Worm (Caenorhabditis elegans) whole organism, L2 larva: ENCODE data around the gene hdl-1.

Experiments
- C34F6.9 ChIP-seq: fragments of 150-350 bp; optimal IDR thresholded peaks from 2 replicates; lab custom pipeline; 2014; ENCODE audit warnings: missing biosample characterization, missing genetic modification characterization
- F13H6.1 ChIP-seq: sonication (generic microtip); optimal IDR thresholded peaks from 2 replicates; lab custom pipeline; 2016; ENCODE audit warnings: missing genetic modification characterization, missing compliant biosample characterization
- R02D3.7 ChIP-seq: fragments of 150-350 bp; optimal IDR thresholded peaks from 2 replicates; lab custom pipeline; 2014; ENCODE audit warnings: missing biosample characterization, missing genetic modification characterization
- Y55F3AM.14 ChIP-seq: fragments of 200-800 bp; sonication (Bioruptor generic); optimal IDR thresholded peaks from 2 replicates; lab custom pipeline; 2018; ENCODE audit warnings: mild to moderate bottlenecking, missing genetic modification characterization, missing compliant biosample characterization
- ZK546.5 ChIP-seq: sonication (generic microtip); optimal IDR thresholded peaks from 2 replicates; lab custom pipeline; 2017; ENCODE audit warnings: missing biosample characterization, missing genetic modification characterization
- alr-1 ChIP-seq: fragments of 150-350 bp; optimal IDR thresholded peaks from 2 replicates; lab custom pipeline; 2014; ENCODE audit warnings: missing biosample characterization, missing genetic modification characterization
- aly-2 ChIP-seq: fragments of 150-350 bp; optimal IDR thresholded peaks from 2 replicates; lab custom pipeline; 2014; ENCODE audit warnings: missing biosample characterization, missing genetic modification characterization
- ama-1 ChIP-seq: fragments of 150-350 bp; optimal IDR thresholded peaks from 2 replicates; lab custom pipeline; 2018; ENCODE audit warnings: inconsistent platforms
- blmp-1 ChIP-seq: sonication (generic microtip); optimal IDR thresholded peaks from 2 replicates; lab custom pipeline; 2017; ENCODE audit warnings: missing genetic modification characterization, mild to moderate bottlenecking, missing compliant biosample characterization, antibody characterized with exemption, moderate library complexity; ENCODE audit not compliant: insufficient read depth
- ceh-16 ChIP-seq: fragments of 150-350 bp; optimal IDR thresholded peaks from 2 replicates; lab custom pipeline; 2014; ENCODE audit warnings: missing biosample characterization, missing genetic modification characterization
- ceh-82 ChIP-seq: fragments of 150-350 bp; optimal IDR thresholded peaks from 2 replicates; lab custom pipeline; 2014; ENCODE audit warnings: missing biosample characterization, missing genetic modification characterization
- crh-2 ChIP-seq: sonication (generic microtip); optimal IDR thresholded peaks from 2 replicates; lab custom pipeline; 2017; ENCODE audit warnings: missing biosample characterization, missing genetic modification characterization
- dmd-4 ChIP-seq: sonication (generic microtip); optimal IDR thresholded peaks from 2 replicates; lab custom pipeline; 2017; ENCODE audit warnings: missing biosample characterization, missing genetic modification characterization
- egl-27 ChIP-seq: sonication (generic microtip); optimal IDR thresholded peaks from 3 replicates; lab custom pipeline; 2017; ENCODE audit warnings: missing biosample characterization, missing genetic modification reagents, missing genetic modification characterization
- elt-1 ChIP-seq: fragments of 150-350 bp; optimal IDR thresholded peaks from 2 replicates; lab custom pipeline; 2014; ENCODE audit warnings: missing biosample characterization, missing genetic modification characterization
- elt-3 ChIP-seq: sonication (generic microtip); optimal IDR thresholded peaks from 2 replicates; lab custom pipeline; 2017; ENCODE audit warnings: missing biosample characterization, missing genetic modification characterization
- fos-1 ChIP-seq: fragments of 150-350 bp; optimal IDR thresholded peaks from 2 replicates; lab custom pipeline; 2014; ENCODE audit warnings: missing biosample characterization, missing genetic modification characterization
- gmeb-1 ChIP-seq: fragments of 150-350 bp; optimal IDR thresholded peaks from 2 replicates; lab custom pipeline; 2014; ENCODE audit warnings: missing biosample characterization, missing genetic modification characterization
- lin-11 ChIP-seq: fragments of 150-350 bp; sonication (generic microtip); optimal IDR thresholded peaks from 2 replicates; lab custom pipeline; 2014; ENCODE audit warnings: missing biosample characterization, missing genetic modification characterization, inconsistent platforms, mixed read lengths
- lin-13 ChIP-seq: fragments of 150-350 bp; optimal IDR thresholded peaks from 2 replicates; lab custom pipeline; 2014; ENCODE audit warnings: missing biosample characterization, missing genetic modification reagents, missing genetic modification characterization
- lin-39 ChIP-seq: fragments of 150-350 bp; optimal IDR thresholded peaks from 2 replicates; lab custom pipeline; 2014; ENCODE audit warnings: missing biosample characterization, missing genetic modification reagents, missing genetic modification characterization
- lsy-2 ChIP-seq, 2 experiments: fragments of 150-350 bp in 1 of 2; sonication (generic microtip) in 1 of 2; optimal IDR thresholded peaks; 2 replicates each; lab custom pipeline; 2014 to 2017; ENCODE audit warnings: missing biosample characterization in 2 of 2, missing genetic modification characterization in 2 of 2
- mab-5 ChIP-seq: fragments of 150-350 bp; optimal IDR thresholded peaks from 2 replicates; lab custom pipeline; 2014; ENCODE audit warnings: missing biosample characterization, missing genetic modification characterization
- mbf-1 ChIP-seq: sonication (generic microtip); optimal IDR thresholded peaks from 2 replicates; lab custom pipeline; 2017; ENCODE audit warnings: missing biosample characterization, missing genetic modification characterization
- mdl-1 ChIP-seq, 2 experiments: fragments of 150-350 bp in 1 of 2; sonication (generic microtip) in 1 of 2; optimal IDR thresholded peaks; 2 replicates each; lab custom pipeline; 2017; ENCODE audit warnings: missing biosample characterization in 2 of 2, missing genetic modification characterization in 2 of 2
- nhr-10 ChIP-seq: sonication (generic microtip); optimal IDR thresholded peaks from 2 replicates; lab custom pipeline; 2017; ENCODE audit warnings: missing biosample characterization, missing genetic modification characterization
- nhr-11 ChIP-seq: fragments of 150-350 bp; optimal IDR thresholded peaks from 2 replicates; lab custom pipeline; 2014; ENCODE audit warnings: missing biosample characterization, missing genetic modification characterization
- nhr-12 ChIP-seq: fragments of 150-350 bp; optimal IDR thresholded peaks from 2 replicates; lab custom pipeline; 2014; ENCODE audit warnings: missing biosample characterization, missing genetic modification characterization
- nhr-129 ChIP-seq: fragments of 150-350 bp; optimal IDR thresholded peaks from 2 replicates; lab custom pipeline; 2014; ENCODE audit warnings: missing biosample characterization, missing genetic modification characterization
- nhr-21 ChIP-seq: fragments of 150-350 bp; optimal IDR thresholded peaks from 2 replicates; lab custom pipeline; 2014; ENCODE audit warnings: missing biosample characterization, missing genetic modification characterization
- nhr-23 ChIP-seq: fragments of 150-350 bp; optimal IDR thresholded peaks from 2 replicates; lab custom pipeline; 2014; ENCODE audit warnings: missing biosample characterization, missing genetic modification reagents, missing genetic modification characterization
- nhr-237 ChIP-seq: fragments of 150-350 bp; optimal IDR thresholded peaks from 2 replicates; lab custom pipeline; 2014; ENCODE audit warnings: missing biosample characterization, missing genetic modification characterization
- nhr-25 ChIP-seq: fragments of 150-350 bp; sonication (generic microtip); optimal IDR thresholded peaks from 3 replicates; lab custom pipeline; 2014; ENCODE audit warnings: missing biosample characterization, missing genetic modification characterization
- nhr-6 ChIP-seq: fragments of 150-350 bp; optimal IDR thresholded peaks from 2 replicates; lab custom pipeline; 2014; ENCODE audit warnings: missing biosample characterization, missing genetic modification characterization
- nhr-77 ChIP-seq: fragments of 150-350 bp; optimal IDR thresholded peaks from 2 replicates; lab custom pipeline; 2014; ENCODE audit warnings: missing biosample characterization, missing genetic modification characterization
- peb-1 ChIP-seq: fragments of 150-350 bp; optimal IDR thresholded peaks from 2 replicates; lab custom pipeline; 2014; ENCODE audit warnings: missing biosample characterization, missing genetic modification characterization
- sem-4 ChIP-seq: fragments of 150-350 bp; optimal IDR thresholded peaks from 2 replicates; lab custom pipeline; 2014; ENCODE audit warnings: missing biosample characterization, missing genetic modification reagents, missing genetic modification characterization
- skn-1 ChIP-seq: sonication (generic microtip); optimal IDR thresholded peaks from 2 replicates; lab custom pipeline; 2017; ENCODE audit warnings: missing biosample characterization, missing genetic modification characterization
- sma-3 ChIP-seq: sonication (generic microtip); optimal IDR thresholded peaks from 2 replicates; lab custom pipeline; 2016; ENCODE audit warnings: missing genetic modification reagents, missing genetic modification characterization, missing compliant biosample characterization
- sma-9 ChIP-seq, 2 experiments: fragments of 150-350 bp in 1 of 2; sonication (generic microtip) in 1 of 2; optimal IDR thresholded peaks; 2 replicates each; lab custom pipeline; 2014 to 2016; ENCODE audit warnings: missing genetic modification characterization in 2 of 2, mild to moderate bottlenecking in 1 of 2, missing biosample characterization in 1 of 2, missing compliant biosample characterization in 1 of 2, missing genetic modification reagents in 1 of 2, moderate library complexity in 1 of 2
- snpc-4 ChIP-seq: fragments of 150-350 bp; optimal IDR thresholded peaks from 2 replicates; lab custom pipeline; 2014; ENCODE audit warnings: missing biosample characterization, missing genetic modification characterization
- unc-39 ChIP-seq: fragments of 150-350 bp; optimal IDR thresholded peaks from 2 replicates; lab custom pipeline; 2014; ENCODE audit warnings: missing biosample characterization, missing genetic modification characterization
- unc-55 ChIP-seq: fragments of 150-350 bp; sonication (generic microtip); optimal IDR thresholded peaks from 3 replicates; lab custom pipeline; 2014; ENCODE audit warnings: missing biosample characterization, missing genetic modification reagents, missing genetic modification characterization
- unc-62 ChIP-seq: fragments of 150-350 bp; optimal IDR thresholded peaks from 2 replicates; lab custom pipeline; 2014; ENCODE audit warnings: missing biosample characterization, missing genetic modification reagents, missing genetic modification characterization
- zag-1 ChIP-seq: fragments of 150-350 bp; optimal IDR thresholded peaks from 2 replicates; lab custom pipeline; 2014; ENCODE audit warnings: missing biosample characterization, missing genetic modification characterization
- ztf-1 ChIP-seq: fragments of 200-800 bp; sonication (Bioruptor generic); conservative IDR thresholded peaks from 2 replicates; pipeline ENCODE4 v1.3.6; 2022; ENCODE audit warnings: missing genetic modification characterization, missing compliant biosample characterization
- ztf-11 ChIP-seq: sonication (generic microtip); optimal IDR thresholded peaks from 2 replicates; lab custom pipeline; 2017; ENCODE audit warnings: missing biosample characterization, missing genetic modification characterization
- ztf-4 ChIP-seq: fragments of 150-350 bp; optimal IDR thresholded peaks from 2 replicates; lab custom pipeline; 2014; ENCODE audit warnings: missing biosample characterization, missing genetic modification characterization

Gene hdl-1

ce11 chrIV:11952612-11953299, 3.1 kb upstream of the hdl-1 start, which contains the start of gene gdh-1:
gdh-1 (plus strand) TSS chrIV:11953249.
- no peak for TF ChIP-seq nhr-6 (tag; lab: Kevin White, UChicago)
- TF ChIP-seq ztf-11 (tag; lab: Kevin White, UChicago) = no peak
- TF ChIP-seq snpc-4 = no peak
- no peak for TF ChIP-seq ceh-82 (tag; lab: Kevin White, UChicago)
- no peak for TF ChIP-seq nhr-12 (tag; lab: Kevin White, UChicago)
- no peak for TF ChIP-seq ztf-4
- TF ChIP-seq dmd-4 (tag; lab: Kevin White, UChicago) = no peak
- peak; percentile 24 for TF ChIP-seq sma-3 (GFP tag; lab: Kevin White, UChicago)
- no peak for TF ChIP-seq peb-1 (tag; lab: Kevin White, UChicago)
- TF ChIP-seq nhr-25 (tag; lab: Kevin White, UChicago) = peak; percentile 73
- no peak for TF ChIP-seq Y55F3AM.14
- TF ChIP-seq skn-1 = no peak
- TF ChIP-seq elt-1 (tag; lab: Kevin White, UChicago) = no peak
- no peak for TF ChIP-seq lin-39 (tag; lab: Kevin White, UChicago)
- no peak for TF ChIP-seq egl-27
- TF ChIP-seq alr-1 = no peak
- TF ChIP-seq sem-4 (tag; lab: Kevin White, UChicago) = no peak
- no peak for TF ChIP-seq nhr-77 (tag; lab: Kevin White, UChicago)
- peak; percentile 16 for TF ChIP-seq lsy-2 (tag; optimal IDR thresholded peaks at IDR 0.05; lab: Kevin White, UChicago)
- no peak for TF ChIP-seq zag-1 (tag; lab: Kevin White, UChicago)
- TF ChIP-seq blmp-1 (tag; lab: Kevin White, UChicago) = peak; percentile 44
- TF ChIP-seq fos-1 (tag; lab: Kevin White, UChicago) = peak; percentile 50
- TF ChIP-seq sma-9 (GFP tag; optimal IDR thresholded peaks at IDR 0.05; lab: Kevin White, UChicago) = peak; percentile 47
- no peak for TF ChIP-seq sma-9 (tag; optimal IDR thresholded peaks at IDR 0.05; lab: Kevin White, UChicago)
- no peak for TF ChIP-seq nhr-23 (tag; lab: Kevin White, UChicago)
- no peak for TF ChIP-seq nhr-10
- TF ChIP-seq crh-2 (tag; lab: Kevin White, UChicago) = peak; percentile 59
- no peak for TF ChIP-seq nhr-237 (tag; lab: Kevin White, UChicago)
- TF ChIP-seq aly-2 (tag; lab: Kevin White, UChicago) = no peak
- peak; percentile 35 for TF ChIP-seq unc-55 (GFP tag; lab: Kevin White, UChicago)
- no peak for TF ChIP-seq ceh-16
- TF ChIP-seq unc-39 (tag; lab: Kevin White, UChicago) = no peak
- peak; percentile 56 for TF ChIP-seq ama-1 (lab: Kevin White, UChicago)
- TF ChIP-seq gmeb-1 (tag; lab: Kevin White, UChicago) = peak; percentile 33
- TF ChIP-seq C34F6.9 (tag; lab: Kevin White, UChicago) = peak; percentile 52
- peak; percentile 59 for TF ChIP-seq lin-13 (GFP tag; lab: Kevin White, UChicago)
- no peak for TF ChIP-seq R02D3.7
- peak in 1 of 2 experiments; percentile 5 for TF ChIP-seq mdl-1 (tag; optimal IDR thresholded peaks at IDR 0.05; lab: Kevin White, UChicago)
- no peak for TF ChIP-seq ztf-1
- no peak for TF ChIP-seq elt-3
- no peak for TF ChIP-seq unc-62 (GFP tag; lab: Kevin White, UChicago)
- TF ChIP-seq lin-11 (tag; lab: Kevin White, UChicago) = no peak
- peak; percentile 75 for TF ChIP-seq nhr-129 (tag; lab: Kevin White, UChicago)
- TF ChIP-seq nhr-11 (tag; lab: Kevin White, UChicago) = no peak
- no peak for TF ChIP-seq mab-5
- no peak for TF ChIP-seq nhr-21 (tag; lab: Kevin White, UChicago)
- TF ChIP-seq F13H6.1 (tag; lab: Kevin White, UChicago) = peak; percentile 48
- no peak for TF ChIP-seq mbf-1
- no peak for TF ChIP-seq ZK546.5
